Fruit fly (Drosophila melanogaster): ENCODE measurements around the gene CG42818.

Gene CG42818

dm6 chr2L:16216298-16216697 is 25.4 kb upstream of the CG42818 start:
- TF ChIP-seq gce (GFP tag; IDR thresholded peaks at IDR 0.05), result no peak
- peak; percentile 91 for TF ChIP-seq Ets65A (GFP tag)
- no peak for TF ChIP-seq CG10267 (tag; optimal IDR thresholded peaks at IDR 0.05)
- no peak for TF ChIP-seq chinmo (GFP tag; IDR thresholded peaks at IDR 0.05; ENCODE audit: partially characterized antibody)
- TF ChIP-seq GATAe (GFP tag; conservative IDR thresholded peaks at IDR 0.05), result no peak
- TF ChIP-seq Nf-YA (GFP tag; IDR thresholded peaks at IDR 0.05), result no peak

DNA sequence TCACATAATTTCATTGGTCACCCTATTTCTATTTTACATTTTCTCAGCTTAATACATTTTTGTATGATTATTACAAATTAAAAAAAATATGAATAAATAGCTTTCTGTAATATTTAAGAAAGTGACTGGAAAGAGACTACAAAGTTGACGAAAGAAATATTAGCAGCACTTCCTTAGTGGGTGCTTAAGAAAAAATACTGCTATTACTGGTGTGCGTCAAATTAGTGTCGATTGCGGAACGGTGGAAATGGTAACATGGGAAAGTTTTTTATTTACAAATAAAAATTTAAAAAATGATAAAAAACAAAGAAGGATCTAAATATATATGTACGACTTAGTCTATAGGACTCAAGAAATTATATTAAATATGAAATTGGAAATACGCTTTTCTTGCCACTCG is 17.8 kb upstream of the CG42818 start:
- TF ChIP-seq chinmo (GFP tag; IDR thresholded peaks at IDR 0.05; ENCODE audit: partially characterized antibody), result no peak
- peak; percentile 66 for TF ChIP-seq CG30020 (tag; optimal IDR thresholded peaks at IDR 0.05)
- TF ChIP-seq Eip74EF (GFP tag; optimal IDR thresholded peaks at IDR 0.05), result no peak
- no peak for TF ChIP-seq CG12744 (GFP tag; optimal IDR thresholded peaks at IDR 0.05)
- TF ChIP-seq CTCF (GFP tag; optimal IDR thresholded peaks at IDR 0.05), result peak; percentile 82
- TF ChIP-seq CG6254 (GFP tag; optimal IDR thresholded peaks at IDR 0.05), result peak; percentile 69
- no peak for TF ChIP-seq CG8290 (GFP tag; optimal IDR thresholded peaks at IDR 0.05)
- no peak for TF ChIP-seq CG8290 (tag; optimal IDR thresholded peaks at IDR 0.05)
- no peak for TF ChIP-seq CG14860 (GFP tag; IDR thresholded peaks at IDR 0.05; ENCODE audit: partially characterized antibody)
- no peak for TF ChIP-seq tin (GFP tag; optimal IDR thresholded peaks at IDR 0.05)
- TF ChIP-seq CG1603 (tag; optimal IDR thresholded peaks at IDR 0.05), result peak; percentile 48
- peak; percentile 45 for TF ChIP-seq pfk (GFP tag; optimal IDR thresholded peaks at IDR 0.05)

DNA sequence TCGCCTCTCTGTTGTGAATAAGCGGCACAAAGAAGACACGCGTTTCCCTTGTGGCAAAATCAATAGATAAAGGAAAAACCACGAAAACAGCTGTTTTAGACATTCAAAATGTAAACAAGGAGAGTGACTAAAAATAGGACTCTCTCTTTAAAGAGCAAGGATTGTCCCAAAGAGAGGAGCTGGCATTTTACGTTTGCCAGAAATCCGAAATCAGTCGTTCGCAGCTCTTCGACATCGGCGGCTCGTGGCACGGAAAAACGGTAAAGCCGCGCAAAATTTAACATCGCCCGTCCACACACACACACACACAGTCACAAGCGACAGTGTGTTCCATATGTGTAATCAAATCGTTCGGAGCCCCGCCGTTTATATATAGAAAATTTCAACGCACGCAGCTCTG is 10.5 kb upstream of the CG42818 start, which contains the start of gene Ca-Ma2d:
TSS of gene Ca-Ma2d (plus strand) at position 211 of the 400 bp plus-strand sequence.
- peak in 1 of 2 experiments; percentile 13 for TF ChIP-seq insv (GFP tag; optimal IDR thresholded peaks at IDR 0.05)
- no peak for TF ChIP-seq en (GFP tag; optimal IDR thresholded peaks at IDR 0.05)
- TF ChIP-seq CG12659 (GFP tag; optimal IDR thresholded peaks at IDR 0.05), result no peak
- no peak for TF ChIP-seq CG14050 (GFP tag; IDR thresholded peaks at IDR 0.05)
- TF ChIP-seq lab (GFP tag; optimal IDR thresholded peaks at IDR 0.05), result peak; percentile 44
- peak; percentile 77 for TF ChIP-seq Deaf1 (tag; optimal IDR thresholded peaks at IDR 0.05)
- TF ChIP-seq Dbx (GFP tag; IDR thresholded peaks at IDR 0.05), result 0 out of 3 replicates have a peak, but pooled peaks have one; percentile 15
- peak; percentile 5 for TF ChIP-seq sens (GFP tag)
- TF ChIP-seq abd-A (tag; optimal IDR thresholded peaks at IDR 0.05), result peak; percentile 76
- TF ChIP-seq CG12299 (tag; optimal IDR thresholded peaks at IDR 0.05), result peak; percentile 6
- TF ChIP-seq scrt (GFP tag; optimal IDR thresholded peaks at IDR 0.05), result peak; percentile 75
- peak; percentile 48; the same call in 1 of the 3 replicates for TF ChIP-seq CG2199 (GFP tag; IDR thresholded peaks at IDR 0.05)
- TF ChIP-seq chinmo (GFP tag; IDR thresholded peaks at IDR 0.05; ENCODE audit: partially characterized antibody), result 0 out of 4 replicates have a peak, but pooled peaks have one; percentile 41
- peak; percentile 62; the same call in 1 of the 2 replicates for TF ChIP-seq Adf1 (GFP tag; IDR thresholded peaks at IDR 0.05)
- TF ChIP-seq Dip2 (GFP tag; IDR thresholded peaks at IDR 0.05), result no peak
- peak; percentile 79 for TF ChIP-seq cg (GFP tag; optimal IDR thresholded peaks at IDR 0.05)
- TF ChIP-seq kah (GFP tag; optimal IDR thresholded peaks at IDR 0.05), result peak; percentile 81
- peak; percentile 27 for TF ChIP-seq psq (GFP tag; optimal IDR thresholded peaks at IDR 0.05)
- peak; percentile 9 for TF ChIP-seq D19A (tag; optimal IDR thresholded peaks at IDR 0.05)
- peak; percentile 43 for TF ChIP-seq twi (tag; optimal IDR thresholded peaks at IDR 0.05)
- TF ChIP-seq sima (GFP tag; optimal IDR thresholded peaks at IDR 0.05), result no peak
- TF ChIP-seq CG13287 (GFP tag; IDR thresholded peaks at IDR 0.05; ENCODE audit: partially characterized antibody), result peak; percentile 17; the same call in 1 of the 2 replicates
- TF ChIP-seq amos (GFP tag; IDR thresholded peaks at IDR 0.05; ENCODE audit: partially characterized antibody), result peak; percentile 38; the same call in 1 of the 2 replicates
- TF ChIP-seq onecut (GFP tag; IDR thresholded peaks at IDR 0.05), result peak; percentile 92
- 0 out of 3 replicates have a peak, but pooled peaks have one; percentile 41 for TF ChIP-seq CG11456 (GFP tag; IDR thresholded peaks at IDR 0.05)
- TF ChIP-seq CG34422 (GFP tag; IDR thresholded peaks at IDR 0.05), result peak; percentile 25; the same call in 1 of the 3 replicates
- peak in 1 of 2 experiments; percentile 78 for TF ChIP-seq crp (GFP tag; optimal IDR thresholded peaks at IDR 0.05)
- TF ChIP-seq CG3163 (GFP tag; optimal IDR thresholded peaks at IDR 0.05), result peak; percentile 97
- TF ChIP-seq CG15514 (GFP tag; optimal IDR thresholded peaks at IDR 0.05), result peak; percentile 15
- peak; percentile 17; the same call in 1 of the 3 replicates for TF ChIP-seq CG11695 (GFP tag; IDR thresholded peaks at IDR 0.05)
- peak; percentile 34 for TF ChIP-seq fd102C (GFP tag; optimal IDR thresholded peaks at IDR 0.05)
- TF ChIP-seq stwl (tag; optimal IDR thresholded peaks at IDR 0.05), result no peak
